Fruit fly (Drosophila melanogaster): ENCODE measurements around the gene Vps16B.

The Vps16B gene

DNA sequence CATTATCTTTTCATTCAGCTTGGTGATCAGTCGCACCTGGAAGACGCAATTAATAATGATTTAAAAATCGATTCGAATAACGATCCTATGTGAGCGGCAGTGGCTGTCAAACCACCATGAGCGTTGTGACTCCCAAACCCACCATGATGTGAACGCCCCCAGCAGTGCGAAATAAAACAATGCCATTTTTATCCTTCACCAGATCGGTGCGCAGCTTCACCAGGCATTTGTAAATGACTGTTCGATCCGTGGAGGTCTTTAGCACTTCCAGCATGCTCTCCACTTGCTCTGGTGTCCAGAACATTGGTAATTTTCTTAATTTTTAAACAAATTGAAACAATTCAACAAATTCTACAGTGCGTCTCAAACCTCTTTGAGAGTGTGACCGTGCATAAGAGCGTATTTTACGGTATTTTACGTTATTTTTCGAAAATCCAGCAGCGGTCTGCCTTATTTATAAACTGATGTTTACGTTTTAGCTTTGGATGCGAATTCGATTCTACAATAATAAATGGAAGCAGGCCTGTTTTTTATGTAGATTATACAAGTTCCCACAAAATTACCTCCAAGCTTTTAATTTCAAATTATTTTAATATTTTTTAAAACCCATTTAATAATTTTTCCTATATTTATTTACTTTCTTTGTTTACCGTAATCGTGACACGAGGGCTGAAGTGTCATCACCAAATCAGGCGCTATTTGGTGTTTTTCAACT lies 17.1 kb downstream of the Vps16B start, which contains the start of the genes Rnb and Drice (continued):
- TF ChIP-seq grau (tag; optimal IDR thresholded peaks at IDR 0.05), result peak; percentile 45
- peak; percentile 61 for TF ChIP-seq bcd (GFP tag; optimal IDR thresholded peaks at IDR 0.05)
- TF ChIP-seq salm (tag; optimal IDR thresholded peaks at IDR 0.05), result no peak
- no peak for TF ChIP-seq CG4854 (GFP tag; optimal IDR thresholded peaks at IDR 0.05)
- TF ChIP-seq BEAF-32 (GFP tag; optimal IDR thresholded peaks at IDR 0.05), result peak; percentile 75
- TF ChIP-seq mld (GFP tag; IDR thresholded peaks at IDR 0.05; ENCODE audit: partially characterized antibody), result no peak
- peak; percentile 81 for TF ChIP-seq CG13287 (GFP tag; IDR thresholded peaks at IDR 0.05; ENCODE audit: partially characterized antibody)
- TF ChIP-seq CG33557 (GFP tag; optimal IDR thresholded peaks at IDR 0.05), result peak; percentile 58
- no peak for TF ChIP-seq CG6689 (GFP tag; IDR thresholded peaks at IDR 0.05)
- TF ChIP-seq fru (optimal IDR thresholded peaks at IDR 0.05), result no peak
- peak; percentile 49; the same call in 1 of the 2 replicates for TF ChIP-seq NFAT (GFP tag; IDR thresholded peaks at IDR 0.05)
- no peak for TF ChIP-seq slp2 (GFP tag; optimal IDR thresholded peaks at IDR 0.05)
- TF ChIP-seq sna (GFP tag; IDR thresholded peaks at IDR 0.05; ENCODE audit: partially characterized antibody), result peak; percentile 74
- no peak for TF ChIP-seq Trl (optimal IDR thresholded peaks at IDR 0.05)
- no peak for TF ChIP-seq Trl (GFP tag; optimal IDR thresholded peaks at IDR 0.05)
- no peak for TF ChIP-seq CG14965 (GFP tag; optimal IDR thresholded peaks at IDR 0.05; ENCODE audit: borderline replicate concordance)
- 0 out of 3 replicates have a peak, but pooled peaks have one; percentile 51 for TF ChIP-seq gce (GFP tag; IDR thresholded peaks at IDR 0.05)
- TF ChIP-seq CG7928 (GFP tag; optimal IDR thresholded peaks at IDR 0.05), result no peak
- TF ChIP-seq en (GFP tag; optimal IDR thresholded peaks at IDR 0.05), result no peak
- TF ChIP-seq Ada2b (GFP tag; IDR thresholded peaks at IDR 0.05), result no peak
- TF ChIP-seq lola (GFP tag; optimal IDR thresholded peaks at IDR 0.05), result peak in 1 of 3 experiments; percentile 54
- TF ChIP-seq usp (GFP tag; optimal IDR thresholded peaks at IDR 0.05), result no peak
- peak; percentile 20 for TF ChIP-seq wek (GFP tag; optimal IDR thresholded peaks at IDR 0.05)
- 0 out of 2 replicates have a peak, but pooled peaks have one; percentile 6 for TF ChIP-seq CG10959 (GFP tag; IDR thresholded peaks at IDR 0.05)
- TF ChIP-seq CG8359 (GFP tag; optimal IDR thresholded peaks at IDR 0.05; ENCODE audit: borderline replicate concordance), result peak; percentile 2
- TF ChIP-seq CG31388 (GFP tag; optimal IDR thresholded peaks at IDR 0.05), result no peak
- TF ChIP-seq CG14860 (GFP tag; IDR thresholded peaks at IDR 0.05; ENCODE audit: partially characterized antibody), result no peak; the same call in 2 of the 3 replicates
- TF ChIP-seq prd (optimal IDR thresholded peaks at IDR 0.05), result no peak
- peak; percentile 55 for TF ChIP-seq prd (GFP tag; IDR thresholded peaks at IDR 0.05)
- no peak for TF ChIP-seq seq (GFP tag; IDR thresholded peaks at IDR 0.05)
- no peak for TF ChIP-seq CG5180 (GFP tag; optimal IDR thresholded peaks at IDR 0.05)
- no peak for TF ChIP-seq jigr1 (GFP tag; IDR thresholded peaks at IDR 0.05)
- peak; percentile 56 for TF ChIP-seq CG3281 (GFP tag; optimal IDR thresholded peaks at IDR 0.05)
- TF ChIP-seq CG10654 (GFP tag; optimal IDR thresholded peaks at IDR 0.05), result peak; percentile 19
- TF ChIP-seq CG10209 (GFP tag; optimal IDR thresholded peaks at IDR 0.05), result peak; percentile 48
- peak; percentile 53; the same call in 2 of the 3 replicates for TF ChIP-seq dysf (GFP tag; IDR thresholded peaks at IDR 0.05)
- TF ChIP-seq Spps (tag; optimal IDR thresholded peaks at IDR 0.05), result peak; percentile 26
- peak; percentile 7 for TF ChIP-seq CG18764 (GFP tag; optimal IDR thresholded peaks at IDR 0.05)
- 0 out of 2 replicates have a peak, but pooled peaks have one; percentile 13 for TF ChIP-seq ap (GFP tag; IDR thresholded peaks at IDR 0.05)
- no peak for TF ChIP-seq Awh (GFP tag; IDR thresholded peaks at IDR 0.05)
- TF ChIP-seq GATAe (GFP tag; conservative IDR thresholded peaks at IDR 0.05), result no peak
- TF ChIP-seq dm (GFP tag; optimal IDR thresholded peaks at IDR 0.05), result no peak
- no peak for TF ChIP-seq twi (tag; optimal IDR thresholded peaks at IDR 0.05)
- no peak for TF ChIP-seq Elba2 (GFP tag; optimal IDR thresholded peaks at IDR 0.05)
- peak; percentile 13; the same call in 1 of the 2 replicates for TF ChIP-seq sisA (GFP tag; IDR thresholded peaks at IDR 0.05)
- TF ChIP-seq CG6254 (GFP tag; optimal IDR thresholded peaks at IDR 0.05), result no peak
- TF ChIP-seq Drgx (GFP tag; IDR thresholded peaks at IDR 0.05), result no peak
- peak; percentile 14 for TF ChIP-seq mirr (GFP tag; optimal IDR thresholded peaks at IDR 0.05)
- TF ChIP-seq psq (GFP tag; optimal IDR thresholded peaks at IDR 0.05), result no peak
- no peak for TF ChIP-seq CG12744 (GFP tag; optimal IDR thresholded peaks at IDR 0.05)

All from whole organism, embryonic.